Worm (Caenorhabditis elegans): Measurements from ENCODE around the gene W04G3.10.

The W04G3.10 gene

ce11 chrX:11095480-11095879 lies 17.4 kb upstream of the W04G3.10 start (continued):
- TF ChIP-seq alr-1 (tag; optimal IDR thresholded peaks at IDR 0.05; ENCODE audit: borderline replicate concordance) (no peak), fkh-4 (tag; optimal IDR thresholded peaks at IDR 0.05; ENCODE audit: borderline replicate concordance) (no peak), rnt-1 (tag; optimal IDR thresholded peaks at IDR 0.05) (peak; percentile 66), lir-3 (tag; optimal IDR thresholded peaks at IDR 0.05; ENCODE audit: poor library complexity) (no peak), lin-14 (GFP tag; optimal IDR thresholded peaks at IDR 0.05) (peak; percentile 58), ztf-11 (tag; optimal IDR thresholded peaks at IDR 0.05) (peak in 1 of 2 experiments; percentile 50), ceh-82 (tag; optimal IDR thresholded peaks at IDR 0.05) (peak; percentile 56 to 78 (median 62))

- TF ChIP-seq pag-3 (tag; optimal IDR thresholded peaks at IDR 0.05; ENCODE audit: borderline replicate concordance, insufficient read depth) (peak; percentile 77), C04F5.9 (tag; optimal IDR thresholded peaks at IDR 0.05) (peak; percentile 96), lin-14 (GFP tag; optimal IDR thresholded peaks at IDR 0.05) (peak; percentile 99), unc-30 (tag; optimal IDR thresholded peaks at IDR 0.05) (peak; percentile 100), nhr-84 (tag; optimal IDR thresholded peaks at IDR 0.05) (peak; percentile 99), zip-4 (GFP tag; optimal IDR thresholded peaks at IDR 0.05) (peak; percentile 97), blmp-1 (tag; optimal IDR thresholded peaks at IDR 0.05) (peak; percentile 71), egl-13 (tag; optimal IDR thresholded peaks at IDR 0.05) (peak; percentile 99), irx-1 (tag; optimal IDR thresholded peaks at IDR 0.05) (peak; percentile 100), fkh-10 (GFP tag; optimal IDR thresholded peaks at IDR 0.05) (peak; percentile 100), lin-13 (GFP tag; optimal IDR thresholded peaks at IDR 0.05) (peak; percentile 98), jun-1 (tag; optimal IDR thresholded peaks at IDR 0.05) (peak; percentile 100), nhr-76 (tag; optimal IDR thresholded peaks at IDR 0.05) (peak; percentile 97), lin-15B (tag; optimal IDR thresholded peaks at IDR 0.05) (peak; percentile 3), xbp-1 (tag; optimal IDR thresholded peaks at IDR 0.05) (peak; percentile 97), Y116A8C.19 (tag; optimal IDR thresholded peaks at IDR 0.05; ENCODE audit: borderline replicate concordance) (peak; percentile 26), sup-37 (GFP tag; optimal IDR thresholded peaks at IDR 0.05) (peak; percentile 97), efl-3 (GFP tag; optimal IDR thresholded peaks at IDR 0.05) (peak; percentile 99), nhr-20 (tag; optimal IDR thresholded peaks at IDR 0.05) (peak; percentile 99), F16B12.6 (tag; optimal IDR thresholded peaks at IDR 0.05) (peak; percentile 56), fkh-8 (tag; optimal IDR thresholded peaks at IDR 0.05) (peak; percentile 97), hlh-4 (tag; optimal IDR thresholded peaks at IDR 0.05) (peak; percentile 34), lir-3 (tag; optimal IDR thresholded peaks at IDR 0.05; ENCODE audit: poor library complexity) (peak; percentile 95), hpl-2 (GFP tag; optimal IDR thresholded peaks at IDR 0.05) (peak; percentile 100), nhr-47 (tag; optimal IDR thresholded peaks at IDR 0.05) (peak; percentile 100), elt-2 (tag; optimal IDR thresholded peaks at IDR 0.05) (peak; percentile 96), mep-1 (tag; optimal IDR thresholded peaks at IDR 0.05) (peak; percentile 100), pax-3 (tag; optimal IDR thresholded peaks at IDR 0.05) (peak; percentile 97), ztf-11 (tag; optimal IDR thresholded peaks at IDR 0.05) (peak; percentile 96 to 97), ceh-90 (tag; optimal IDR thresholded peaks at IDR 0.05) (peak; percentile 61), rnt-1 (tag; optimal IDR thresholded peaks at IDR 0.05) (peak; percentile 100), hlh-17 (GFP tag; optimal IDR thresholded peaks at IDR 0.05; ENCODE audit: borderline replicate concordance) (no peak), unc-86 (tag; optimal IDR thresholded peaks at IDR 0.05) (peak; percentile 99), lsy-2 (tag; optimal IDR thresholded peaks at IDR 0.05) (peak; percentile 96 to 97), ceh-63 (GFP tag; optimal IDR thresholded peaks at IDR 0.05) (peak; percentile 99), snu-23 (GFP tag; optimal IDR thresholded peaks at IDR 0.05) (peak; percentile 100), C34B4.2 (tag; optimal IDR thresholded peaks at IDR 0.05) (peak; percentile 70), nhr-71 (tag; optimal IDR thresholded peaks at IDR 0.05) (peak; percentile 99), unc-98 (GFP tag; IDR thresholded peaks at IDR 0.05) (peak; percentile 97), unc-130 (tag; optimal IDR thresholded peaks at IDR 0.05) (peak; percentile 91), ztf-4 (tag; optimal IDR thresholded peaks at IDR 0.05) (peak; percentile 100), nhr-28 (tag; optimal IDR thresholded peaks at IDR 0.05) (peak; percentile 69), tbx-2 (tag; optimal IDR thresholded peaks at IDR 0.05) (peak; percentile 100), ets-5 (GFP tag; IDR thresholded peaks at IDR 0.05) (peak; percentile 98), unc-62 (GFP tag; optimal IDR thresholded peaks at IDR 0.05) (peak; percentile 85)
These were observed 16.0 kb upstream of the W04G3.10 start for ce11 chrX:11093985-11094593.

Measured in whole organism, L1 larva.